Worm (Caenorhabditis elegans) whole organism, late embryonic: ENCODE results near the gene kqt-2.

ENCODE experiments used
- K09A11.1 ChIP-seq: sonication (generic microtip); optimal IDR thresholded peaks from 2 replicates; lab custom pipeline; 2017; ENCODE audit warnings: antibody characterized with exemption, mild to moderate bottlenecking, missing genetic modification characterization, missing compliant biosample characterization; ENCODE audit not compliant: insufficient read depth
- ahr-1 ChIP-seq: sonication (generic microtip); optimal IDR thresholded peaks from 2 replicates; lab custom pipeline; 2016; ENCODE audit warnings: missing genetic modification characterization, missing compliant biosample characterization
- ama-1 ChIP-seq: fragments of 150-350 bp; optimal IDR thresholded peaks from 2 replicates; lab custom pipeline; 2014
- ceh-14 ChIP-seq: sonication (generic microtip); optimal IDR thresholded peaks from 2 replicates; lab custom pipeline; 2016; ENCODE audit warnings: missing genotype, missing genetic modification characterization, missing compliant biosample characterization
- ceh-22 ChIP-seq: sonication (generic microtip); optimal IDR thresholded peaks from 2 replicates; lab custom pipeline; 2017; ENCODE audit warnings: missing biosample characterization, missing genetic modification characterization
- ceh-31 ChIP-seq: sonication (generic microtip); optimal IDR thresholded peaks from 2 replicates; lab custom pipeline; 2016; ENCODE audit warnings: missing genetic modification characterization, missing compliant biosample characterization
- ceh-34 ChIP-seq: sonication (generic microtip); optimal IDR thresholded peaks from 2 replicates; lab custom pipeline; 2016; ENCODE audit warnings: mild to moderate bottlenecking, missing genetic modification characterization, missing compliant biosample characterization
- ceh-45 ChIP-seq: fragments of 200-800 bp; sonication (Bioruptor generic); IDR thresholded peaks from 2 replicates; pipeline ENCODE4 v1.3.6; 2022; ENCODE audit warnings: missing genetic modification reagents, missing genetic modification characterization, missing compliant biosample characterization
- ceh-6 ChIP-seq: fragments of 200-800 bp; sonication (Bioruptor generic); optimal IDR thresholded peaks from 2 replicates; lab custom pipeline; 2018; ENCODE audit warnings: mild to moderate bottlenecking, missing genetic modification characterization, missing compliant biosample characterization
- ceh-9 ChIP-seq: sonication (generic microtip); optimal IDR thresholded peaks from 2 replicates; lab custom pipeline; 2016; ENCODE audit warnings: mild to moderate bottlenecking, missing genetic modification characterization, inconsistent platforms, missing compliant biosample characterization
- elt-4 ChIP-seq: sonication (generic microtip); optimal IDR thresholded peaks from 2 replicates; lab custom pipeline; 2016; ENCODE audit warnings: missing genetic modification characterization, missing compliant biosample characterization
- eyg-1 ChIP-seq: sonication (generic microtip); optimal IDR thresholded peaks from 2 replicates; lab custom pipeline; 2016; ENCODE audit warnings: missing genotype, missing genetic modification characterization, missing compliant biosample characterization
- fax-1 ChIP-seq: sonication (generic microtip); optimal IDR thresholded peaks from 2 replicates; lab custom pipeline; 2016; ENCODE audit warnings: missing genotype, missing genetic modification characterization, missing compliant biosample characterization
- fkh-10 ChIP-seq: fragments of 150-350 bp; optimal IDR thresholded peaks from 2 replicates; lab custom pipeline; 2014; ENCODE audit warnings: missing biosample characterization, missing genetic modification reagents, missing genetic modification characterization
- gmeb-2 ChIP-seq: sonication (generic microtip); optimal IDR thresholded peaks from 2 replicates; lab custom pipeline; 2016; ENCODE audit warnings: missing genetic modification characterization, inconsistent platforms, missing compliant biosample characterization
- hlh-15 ChIP-seq: sonication (generic microtip); optimal IDR thresholded peaks from 2 replicates; lab custom pipeline; 2016; ENCODE audit warnings: missing genetic modification characterization, missing compliant biosample characterization
- hlh-30 ChIP-seq: sonication (generic microtip); optimal IDR thresholded peaks from 2 replicates; lab custom pipeline; 2017; ENCODE audit warnings: antibody characterized with exemption, missing genetic modification characterization, missing compliant biosample characterization; ENCODE audit not compliant: insufficient read depth
- hlh-6 ChIP-seq: sonication (generic microtip); optimal IDR thresholded peaks from 2 replicates; lab custom pipeline; 2016; ENCODE audit warnings: missing genotype, missing genetic modification characterization, missing compliant biosample characterization
- nhr-11 ChIP-seq: fragments of 150-350 bp; optimal IDR thresholded peaks from 2 replicates; lab custom pipeline; 2014; ENCODE audit warnings: missing biosample characterization, missing genetic modification characterization
- npax-4 ChIP-seq: sonication (generic microtip); optimal IDR thresholded peaks from 2 replicates; lab custom pipeline; 2016; ENCODE audit warnings: missing genetic modification characterization, missing compliant biosample characterization
- odd-2 ChIP-seq: sonication (generic microtip); optimal IDR thresholded peaks from 2 replicates; lab custom pipeline; 2017; ENCODE audit warnings: antibody characterized with exemption, mild to moderate bottlenecking, missing genetic modification characterization, missing compliant biosample characterization
- pax-1 ChIP-seq: fragments of 150-350 bp; optimal IDR thresholded peaks from 2 replicates; lab custom pipeline; 2014; ENCODE audit warnings: missing biosample characterization, missing genetic modification characterization
- pha-2 ChIP-seq: sonication (generic microtip); optimal IDR thresholded peaks from 2 replicates; lab custom pipeline; 2017; ENCODE audit warnings: mild to moderate bottlenecking, missing genetic modification characterization, missing compliant biosample characterization
- pqm-1 ChIP-seq: sonication (generic microtip); optimal IDR thresholded peaks from 2 replicates; lab custom pipeline; 2016; ENCODE audit warnings: missing genetic modification characterization, missing compliant biosample characterization
- pros-1 ChIP-seq: fragments of 150-350 bp; optimal IDR thresholded peaks from 2 replicates; lab custom pipeline; 2014; ENCODE audit warnings: missing biosample characterization, missing genetic modification reagents, missing genetic modification characterization
- ref-2 ChIP-seq: sonication (generic microtip); optimal IDR thresholded peaks from 2 replicates; lab custom pipeline; 2016; ENCODE audit warnings: missing genetic modification characterization, missing compliant biosample characterization
- sox-2 ChIP-seq: fragments of 200-800 bp; sonication (Bioruptor generic); IDR thresholded peaks from 2 replicates; pipeline ENCODE4 v1.3.6; 2022; ENCODE audit warnings: missing genetic modification reagents, missing genetic modification characterization, missing compliant biosample characterization
- unc-55 ChIP-seq: sonication (generic microtip); optimal IDR thresholded peaks from 2 replicates; lab custom pipeline; 2017; ENCODE audit warnings: missing biosample characterization, missing genetic modification reagents, missing genetic modification characterization

Gene kqt-2

DNA sequence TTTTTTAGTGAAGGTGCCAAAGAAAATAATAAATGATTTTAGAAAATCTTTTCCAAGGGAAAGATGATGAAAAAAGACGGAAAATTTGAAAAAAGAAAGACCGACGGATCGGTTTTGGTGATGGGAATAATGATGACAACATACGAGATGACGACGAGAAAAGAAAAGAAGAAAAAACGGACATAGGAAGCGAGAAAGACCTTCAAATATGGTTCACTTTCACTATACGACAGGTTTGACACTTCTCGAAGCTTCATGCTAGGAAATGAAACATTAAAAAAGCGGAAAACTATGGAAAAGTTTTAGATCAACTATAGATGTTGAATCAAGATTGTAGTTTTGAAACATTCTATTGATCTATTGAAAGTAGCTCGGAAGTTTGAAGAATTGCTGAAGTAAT lies 46.0 kb downstream of the kqt-2 start:
- TF ChIP-seq pqm-1 (tag; lab: Kevin White, UChicago) (no peak), hlh-30 (tag; lab: Kevin White, UChicago) (no peak), odd-2 (tag; lab: Kevin White, UChicago) (no peak), hlh-6 (tag; lab: Kevin White, UChicago) (no peak), gmeb-2 (tag; lab: Kevin White, UChicago) (no peak), K09A11.1 (tag; lab: Kevin White, UChicago) (no peak), eyg-1 (tag; lab: Kevin White, UChicago) (no peak), ceh-14 (tag; lab: Kevin White, UChicago) (no peak), ceh-6 (GFP tag; lab: Kevin White, UChicago) (no peak), ceh-9 (tag; lab: Kevin White, UChicago) (no peak), ceh-45 (GFP tag; lab: Robert Waterston, UW) (no peak), ref-2 (tag; lab: Kevin White, UChicago) (no peak)
- TF ChIP-seq, all 69 proteins: peak for 0

DNA sequence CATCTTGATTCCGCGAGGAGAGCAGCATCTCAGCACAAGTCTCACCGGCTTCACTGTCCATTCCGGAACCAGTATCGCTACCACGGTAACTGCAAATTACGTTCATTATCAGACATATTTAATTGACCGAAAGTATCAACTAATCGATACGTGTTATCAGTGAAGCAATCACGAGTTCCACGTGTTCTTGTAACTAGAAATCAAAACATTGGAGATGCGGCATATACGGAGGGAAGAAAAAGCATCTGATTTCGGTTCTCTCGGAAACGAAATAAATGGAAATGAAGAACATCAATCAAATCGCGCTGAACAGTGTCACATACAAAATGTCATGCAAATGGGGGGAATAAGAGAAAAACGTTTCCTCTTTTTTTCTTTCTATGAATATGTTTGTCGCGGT lies 53.0 kb downstream of the kqt-2 start:
- no peak for TF ChIP-seq pax-1 (tag; lab: Kevin White, UChicago)
- TF ChIP-seq ceh-45 (GFP tag; lab: Robert Waterston, UW): no peak
- TF ChIP-seq ceh-34 (tag; lab: Kevin White, UChicago): no peak
- TF ChIP-seq pros-1 (tag; lab: Kevin White, UChicago): no peak
- TF ChIP-seq pha-2 (tag; lab: Kevin White, UChicago): no peak
- no peak for TF ChIP-seq ceh-31 (tag; lab: Kevin White, UChicago)
- no peak for TF ChIP-seq ama-1 (lab: Kevin White, UChicago)
- TF ChIP-seq fkh-10 (GFP tag; lab: Kevin White, UChicago): no peak
- TF ChIP-seq npax-4 (tag; lab: Kevin White, UChicago): no peak
- TF ChIP-seq sox-2 (GFP tag; lab: Robert Waterston, UW): no peak
- no peak for TF ChIP-seq elt-4 (tag; lab: Kevin White, UChicago)
- no peak for TF ChIP-seq unc-55 (GFP tag; lab: Kevin White, UChicago)
- TF ChIP-seq hlh-15: no peak
- no peak for TF ChIP-seq ahr-1 (tag; lab: Kevin White, UChicago)
- no peak for TF ChIP-seq ceh-22
- no peak for TF ChIP-seq fax-1 (tag; lab: Kevin White, UChicago)
- TF ChIP-seq nhr-11 (tag; lab: Kevin White, UChicago): no peak
- TF ChIP-seq ref-2 (tag; lab: Kevin White, UChicago): no peak
